ENCODE assay signal across 1 worm cellular context in genomic region chrX:15310330-15310776, ce11.
TF ChIP-seq lines count a peak whose summit lies in the region.

No protein-coding gene starts in this region.

TF ChIP-seq in whole organism, L2 larva, 48 proteins besides CTCF, POLR2A, EP300 and RAD21 (continued from another document):
- TF ChIP-seq aly-2 (tag; optimal IDR thresholded peaks at IDR 0.05; lab: Kevin White, UChicago) (no peak), sma-9 (GFP tag; optimal IDR thresholded peaks at IDR 0.05; lab: Kevin White, UChicago) (peak; percentile 39), sma-9 (tag; optimal IDR thresholded peaks at IDR 0.05; lab: Kevin White, UChicago) (no peak), ztf-11 (tag; optimal IDR thresholded peaks at IDR 0.05; lab: Kevin White, UChicago) (no peak), ceh-82 (tag; optimal IDR thresholded peaks at IDR 0.05; lab: Kevin White, UChicago) (no peak), skn-1 (tag; optimal IDR thresholded peaks at IDR 0.05; lab: Kevin White, UChicago) (no peak), mab-5 (tag; optimal IDR thresholded peaks at IDR 0.05; lab: Kevin White, UChicago) (no peak), Y55F3AM.14 (GFP tag; optimal IDR thresholded peaks at IDR 0.05; lab: Kevin White, UChicago) (peak; percentile 22)
